Worm (Caenorhabditis elegans) whole organism, L4/young adult: ENCODE results near the gene vdac-1.

Experiments
- W03F9.2 ChIP-seq: fragments of 150-350 bp; optimal IDR thresholded peaks from 2 replicates; lab custom pipeline; 2014; ENCODE audit warnings: missing biosample characterization, missing genetic modification characterization
- him-1 ChIP-seq: sonication (generic microtip); optimal IDR thresholded peaks from 2 replicates; lab custom pipeline; 2016; ENCODE audit warnings: missing genotype, missing genetic modification reagents, missing genetic modification characterization, missing compliant biosample characterization

DNA sequence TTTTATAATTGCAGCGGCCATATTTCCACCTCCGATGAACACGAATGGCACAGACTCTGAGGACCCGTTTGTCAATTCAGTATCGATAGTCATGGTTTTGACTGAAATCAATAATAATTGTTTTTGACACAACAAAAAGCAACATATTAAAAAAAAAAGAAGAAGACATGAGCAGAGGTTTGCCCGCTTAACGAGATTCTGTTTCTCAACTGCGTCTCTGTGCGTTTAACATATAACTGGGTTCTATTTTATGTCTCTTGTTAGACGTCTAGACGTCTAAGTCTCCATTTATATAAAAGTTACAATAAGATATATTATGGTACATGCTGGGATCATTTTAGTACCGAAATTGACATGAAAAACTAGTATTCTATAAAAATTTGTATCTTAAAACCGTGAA lies 30.5 kb downstream of the vdac-1 start, which contains the start of gene pycr-4:
- TF ChIP-seq him-1 (tag; lab: Kevin White, UChicago): no peak
- no peak for TF ChIP-seq W03F9.2 (tag; lab: Kevin White, UChicago)
